Worm (Caenorhabditis elegans): ENCODE measurements around the gene ubc-18.
A peak's percentile ranks its signal among the peaks of the same experiment; 100 is the strongest.

Gene ubc-18

ce11 chrIII:7025839-7026238, 42.5 kb downstream of the ubc-18 start:
- TF ChIP-seq hlh-1 (tag; optimal IDR thresholded peaks at IDR 0.05), result no peak
- TF ChIP-seq nhr-2 (tag; optimal IDR thresholded peaks at IDR 0.05), result no peak
- no peak for TF ChIP-seq zip-8 (tag; optimal IDR thresholded peaks at IDR 0.05)
- no peak for TF ChIP-seq lin-32 (GFP tag; optimal IDR thresholded peaks at IDR 0.05)
- no peak for TF ChIP-seq unc-120 (tag; optimal IDR thresholded peaks at IDR 0.05; ENCODE audit: poor library complexity, severe bottlenecking)
- TF ChIP-seq unc-39 (tag; optimal IDR thresholded peaks at IDR 0.05), result no peak
- no peak for TF ChIP-seq lin-13 (tag; optimal IDR thresholded peaks at IDR 0.05)
- TF ChIP-seq sem-2 (GFP tag; optimal IDR thresholded peaks at IDR 0.05), result no peak
- no peak for TF ChIP-seq unc-62 (GFP tag; optimal IDR thresholded peaks at IDR 0.05)
- TF ChIP-seq blmp-1 (tag; optimal IDR thresholded peaks at IDR 0.05), result no peak
- no peak for TF ChIP-seq lsy-2 (tag; optimal IDR thresholded peaks at IDR 0.05)
- TF ChIP-seq bed-3 (GFP tag; optimal IDR thresholded peaks at IDR 0.05), result no peak

- TF ChIP-seq ham-2 (GFP tag; optimal IDR thresholded peaks at IDR 0.05) (no peak), hlh-1 (tag; optimal IDR thresholded peaks at IDR 0.05) (peak; percentile 24), nhr-76 (tag; optimal IDR thresholded peaks at IDR 0.05) (no peak), blmp-1 (tag; optimal IDR thresholded peaks at IDR 0.05) (no peak), lin-13 (tag; optimal IDR thresholded peaks at IDR 0.05) (no peak), sem-2 (GFP tag; optimal IDR thresholded peaks at IDR 0.05) (no peak), mep-1 (tag; optimal IDR thresholded peaks at IDR 0.05) (no peak), ceh-43 (GFP tag; optimal IDR thresholded peaks at IDR 0.05) (no peak), unc-62 (GFP tag; optimal IDR thresholded peaks at IDR 0.05) (no peak), nhr-12 (tag; optimal IDR thresholded peaks at IDR 0.05) (no peak), unc-120 (tag; optimal IDR thresholded peaks at IDR 0.05; ENCODE audit: poor library complexity, severe bottlenecking) (no peak), ceh-39 (tag; optimal IDR thresholded peaks at IDR 0.05) (peak; percentile 26), nhr-2 (tag; optimal IDR thresholded peaks at IDR 0.05) (no peak), cnd-1 (tag; optimal IDR thresholded peaks at IDR 0.05) (no peak), nhr-237 (tag; optimal IDR thresholded peaks at IDR 0.05) (no peak), lsy-2 (tag; optimal IDR thresholded peaks at IDR 0.05) (peak; percentile 70), pha-4 (tag; optimal IDR thresholded peaks at IDR 0.05) (peak; percentile 11), ceh-83 (GFP tag; optimal IDR thresholded peaks at IDR 0.05) (no peak), drap-1 (GFP tag; optimal IDR thresholded peaks at IDR 0.05) (no peak), tbx-8 (GFP tag; optimal IDR thresholded peaks at IDR 0.05) (no peak), lin-32 (GFP tag; optimal IDR thresholded peaks at IDR 0.05) (no peak), ces-1 (GFP tag; optimal IDR thresholded peaks at IDR 0.05) (peak; percentile 81), mls-2 (tag; optimal IDR thresholded peaks at IDR 0.05) (no peak), sptf-1 (tag; optimal IDR thresholded peaks at IDR 0.05) (no peak), zip-8 (tag; optimal IDR thresholded peaks at IDR 0.05) (no peak), M03D4.4 (tag; optimal IDR thresholded peaks at IDR 0.05) (no peak), elt-3 (tag; optimal IDR thresholded peaks at IDR 0.05) (no peak), bed-3 (GFP tag; optimal IDR thresholded peaks at IDR 0.05) (no peak), mab-5 (tag; optimal IDR thresholded peaks at IDR 0.05) (no peak), nhr-28 (tag; optimal IDR thresholded peaks at IDR 0.05) (no peak), unc-39 (tag; optimal IDR thresholded peaks at IDR 0.05) (no peak), ztf-11 (tag; optimal IDR thresholded peaks at IDR 0.05) (no peak), elt-1 (tag; optimal IDR thresholded peaks at IDR 0.05; ENCODE audit: borderline replicate concordance, insufficient read depth) (no peak), flh-1 (GFP tag; optimal IDR thresholded peaks at IDR 0.05) (no peak), snpc-4 (tag; optimal IDR thresholded peaks at IDR 0.05) (no peak)
Observed at ce11 chrIII:7021156-7021637, 47.2 kb downstream of the ubc-18 start, which contains the start of gene rfl-1. rfl-1 (plus strand) TSS chrIII:7021206.

- TF ChIP-seq sem-2 (GFP tag; optimal IDR thresholded peaks at IDR 0.05), result no peak
- no peak for TF ChIP-seq lsy-2 (tag; optimal IDR thresholded peaks at IDR 0.05)
- TF ChIP-seq elt-1 (tag; optimal IDR thresholded peaks at IDR 0.05; ENCODE audit: borderline replicate concordance, insufficient read depth), result no peak
- TF ChIP-seq tbx-8 (GFP tag; optimal IDR thresholded peaks at IDR 0.05), result no peak
- TF ChIP-seq cnd-1 (tag; optimal IDR thresholded peaks at IDR 0.05), result no peak
- no peak for TF ChIP-seq mep-1 (tag; optimal IDR thresholded peaks at IDR 0.05)
- no peak for TF ChIP-seq ces-1 (GFP tag; optimal IDR thresholded peaks at IDR 0.05)
- TF ChIP-seq unc-120 (tag; optimal IDR thresholded peaks at IDR 0.05; ENCODE audit: poor library complexity, severe bottlenecking), result no peak
- TF ChIP-seq mab-5 (tag; optimal IDR thresholded peaks at IDR 0.05), result no peak
- no peak for TF ChIP-seq drap-1 (GFP tag; optimal IDR thresholded peaks at IDR 0.05)
- TF ChIP-seq mls-2 (tag; optimal IDR thresholded peaks at IDR 0.05), result no peak
- TF ChIP-seq lin-13 (tag; optimal IDR thresholded peaks at IDR 0.05), result no peak
- TF ChIP-seq nhr-12 (tag; optimal IDR thresholded peaks at IDR 0.05), result no peak
- no peak for TF ChIP-seq hlh-1 (tag; optimal IDR thresholded peaks at IDR 0.05)
- TF ChIP-seq zip-8 (tag; optimal IDR thresholded peaks at IDR 0.05), result no peak
- TF ChIP-seq lin-32 (GFP tag; optimal IDR thresholded peaks at IDR 0.05), result no peak
- TF ChIP-seq nhr-2 (tag; optimal IDR thresholded peaks at IDR 0.05), result no peak
- no peak for TF ChIP-seq ceh-43 (GFP tag; optimal IDR thresholded peaks at IDR 0.05)
- no peak for TF ChIP-seq sptf-1 (tag; optimal IDR thresholded peaks at IDR 0.05)
Observed at ce11 chrIII:7020500-7020899, 47.9 kb downstream of the ubc-18 start, which contains the start of gene col-8. col-8 (minus strand) TSS chrIII:7020600.

All from whole organism, mixed stage, embryonic.